Comparison of ENCODE assay signal across 1 fruit fly cellular context in genomic region chr3R:16146632-16147453, dm6.
TF ChIP-seq lines count a peak whose summit lies in the region.

Gene Mic26-27 (minus strand): TSS chr3R:16146855.
Gene CG5916 (plus strand): TSS chr3R:16147029.

TF ChIP-seq in whole organism, embryonic, 481 proteins besides CTCF, POLR2A, EP300 and RAD21 (continued from another document and continues in another):
- TF ChIP-seq Nf-YB (GFP tag; optimal IDR thresholded peaks at IDR 0.05; lab: Kevin White, UChicago) (no peak), Deaf1 (tag; optimal IDR thresholded peaks at IDR 0.05; lab: Kevin White, UChicago) (peak; percentile 16), CG18619 (GFP tag; optimal IDR thresholded peaks at IDR 0.05; lab: Kevin White, UChicago) (peak; percentile 75), CG13894 (tag; optimal IDR thresholded peaks at IDR 0.05; lab: Kevin White, UChicago) (no peak), CG10431 (GFP tag; optimal IDR thresholded peaks at IDR 0.05; lab: Kevin White, UChicago) (no peak), PHDP (tag; optimal IDR thresholded peaks at IDR 0.05; lab: Kevin White, UChicago) (peak; percentile 80), Trl (optimal IDR thresholded peaks at IDR 0.05; lab: Kevin White, UChicago) (peak in 1 of 2 experiments; percentile 0), Trl (GFP tag; optimal IDR thresholded peaks at IDR 0.05; lab: Kevin White, UChicago) (peak; percentile 85), zfh2 (GFP tag; optimal IDR thresholded peaks at IDR 0.05; lab: Kevin White, UChicago) (peak; percentile 88), CG18764 (GFP tag; optimal IDR thresholded peaks at IDR 0.05; lab: Kevin White, UChicago) (peak; percentile 99), Rx (GFP tag; IDR thresholded peaks at IDR 0.05; lab: Robert Waterston, UW) (peak; percentile 69), Sry-δ (GFP tag; optimal IDR thresholded peaks at IDR 0.05; lab: Kevin White, UChicago) (peak; percentile 94), lbe (GFP tag; optimal IDR thresholded peaks at IDR 0.05; lab: Kevin White, UChicago) (peak; percentile 64), CG31224 (GFP tag; IDR thresholded peaks at IDR 0.05; lab: Robert Waterston, UW) (peak; percentile 51), CG4820 (GFP tag; optimal IDR thresholded peaks at IDR 0.05; lab: Kevin White, UChicago) (peak; percentile 79), sob (GFP tag; IDR thresholded peaks at IDR 0.05; lab: Robert Waterston, UW) (peak; percentile 91), exex (tag; optimal IDR thresholded peaks at IDR 0.05; lab: Kevin White, UChicago) (peak; percentile 23), CG7839 (tag; optimal IDR thresholded peaks at IDR 0.05; lab: Kevin White, UChicago) (peak; percentile 58), E2f2 (GFP tag; IDR thresholded peaks at IDR 0.05; lab: Robert Waterston, UW) (no peak), Ada2b (GFP tag; IDR thresholded peaks at IDR 0.05; lab: Robert Waterston, UW) (peak; percentile 83), CG12769 (tag; optimal IDR thresholded peaks at IDR 0.05; lab: Kevin White, UChicago) (no peak), ttk (GFP tag; IDR thresholded peaks at IDR 0.05; lab: Robert Waterston, UW) (peak; percentile 77), Meics (GFP tag; optimal IDR thresholded peaks at IDR 0.05; lab: Kevin White, UChicago) (peak; percentile 63), Kr (GFP tag; optimal IDR thresholded peaks at IDR 0.05; lab: Kevin White, UChicago) (no peak), da (GFP tag; optimal IDR thresholded peaks at IDR 0.05; lab: Kevin White, UChicago) (peak; percentile 90), CG10366 (GFP tag; IDR thresholded peaks at IDR 0.05; lab: Robert Waterston, UW) (peak; percentile 89), HHEX (GFP tag; optimal IDR thresholded peaks at IDR 0.05; lab: Kevin White, UChicago) (no peak), abd-A (tag; optimal IDR thresholded peaks at IDR 0.05; lab: Kevin White, UChicago) (no peak), Camta (GFP tag; optimal IDR thresholded peaks at IDR 0.05; lab: Kevin White, UChicago) (peak; percentile 85), D19B (GFP tag; optimal IDR thresholded peaks at IDR 0.05; lab: Kevin White, UChicago) (no peak), Adf1 (GFP tag; IDR thresholded peaks at IDR 0.05; lab: Robert Waterston, UW) (peak; percentile 61), slp2 (GFP tag; optimal IDR thresholded peaks at IDR 0.05; lab: Kevin White, UChicago) (peak; percentile 69), dan (GFP tag; IDR thresholded peaks at IDR 0.05; lab: Robert Waterston, UW) (peak; percentile 62; the same call in 1 of the 2 replicates), CG42726 (GFP tag; IDR thresholded peaks at IDR 0.05; lab: Robert Waterston, UW; ENCODE audit: partially characterized antibody) (peak; percentile 96), H2.0 (GFP tag; IDR thresholded peaks at IDR 0.05; lab: Robert Waterston, UW) (peak; percentile 81), kah (GFP tag; optimal IDR thresholded peaks at IDR 0.05; lab: Kevin White, UChicago) (no peak), Atf6 (GFP tag; IDR thresholded peaks at IDR 0.05; lab: Robert Waterston, UW) (peak; percentile 78; the same call in 1 of the 2 replicates), shn (GFP tag; optimal IDR thresholded peaks at IDR 0.05; lab: Kevin White, UChicago) (peak; percentile 94), ewg (GFP tag; optimal IDR thresholded peaks at IDR 0.05; lab: Kevin White, UChicago) (peak; percentile 79), CG14014 (GFP tag; IDR thresholded peaks at IDR 0.05; lab: Robert Waterston, UW) (peak; percentile 35; the same call in 1 of the 2 replicates), CG7745 (tag; optimal IDR thresholded peaks at IDR 0.05; lab: Kevin White, UChicago) (no peak), crp (GFP tag; optimal IDR thresholded peaks at IDR 0.05; lab: Kevin White, UChicago) (peak; percentile 75 to 91), CG4617 (GFP tag; optimal IDR thresholded peaks at IDR 0.05; lab: Kevin White, UChicago; ENCODE audit: borderline replicate concordance) (peak; percentile 84), phol (tag; optimal IDR thresholded peaks at IDR 0.05; lab: Kevin White, UChicago) (peak; percentile 97), grn (GFP tag; optimal IDR thresholded peaks at IDR 0.05; lab: Kevin White, UChicago) (peak; percentile 25), ci (GFP tag; IDR thresholded peaks at IDR 0.05; lab: Robert Waterston, UW) (peak; percentile 91), CG2202 (tag; optimal IDR thresholded peaks at IDR 0.05; lab: Kevin White, UChicago) (no peak), nerfin-2 (GFP tag; IDR thresholded peaks at IDR 0.05; lab: Robert Waterston, UW; ENCODE audit: partially characterized antibody) (peak; percentile 100), Awh (GFP tag; IDR thresholded peaks at IDR 0.05; lab: Robert Waterston, UW) (no peak), CG10321 (GFP tag; IDR thresholded peaks at IDR 0.05; lab: Robert Waterston, UW) (no peak), bab2 (GFP tag; optimal IDR thresholded peaks at IDR 0.05; lab: Kevin White, UChicago) (peak; percentile 73), vfl (GFP tag; optimal IDR thresholded peaks at IDR 0.05; lab: Kevin White, UChicago) (peak; percentile 64), CG9727 (GFP tag; optimal IDR thresholded peaks at IDR 0.05; lab: Kevin White, UChicago) (peak; percentile 93), Optix (GFP tag; IDR thresholded peaks at IDR 0.05; lab: Robert Waterston, UW) (peak; percentile 89), CG17186 (GFP tag; optimal IDR thresholded peaks at IDR 0.05; lab: Kevin White, UChicago) (peak; percentile 84), sd (tag; optimal IDR thresholded peaks at IDR 0.05; lab: Kevin White, UChicago) (peak; percentile 52), Hsf (GFP tag; optimal IDR thresholded peaks at IDR 0.05; lab: Kevin White, UChicago) (peak; percentile 95), CG3065 (GFP tag; optimal IDR thresholded peaks at IDR 0.05; lab: Kevin White, UChicago) (no peak), Doc3 (GFP tag; IDR thresholded peaks at IDR 0.05; lab: Robert Waterston, UW; ENCODE audit: partially characterized antibody) (peak; percentile 100), H15 (GFP tag; IDR thresholded peaks at IDR 0.05; lab: Robert Waterston, UW) (peak; percentile 92), z (GFP tag; IDR thresholded peaks at IDR 0.05; lab: Robert Waterston, UW) (no peak), dm (GFP tag; optimal IDR thresholded peaks at IDR 0.05; lab: Kevin White, UChicago) (peak; percentile 95), CG16813 (GFP tag; IDR thresholded peaks at IDR 0.05; lab: Robert Waterston, UW; ENCODE audit: partially characterized antibody) (peak; percentile 100), tll (GFP tag; optimal IDR thresholded peaks at IDR 0.05; lab: Kevin White, UChicago) (peak; percentile 7 to 92), CG6765 (GFP tag; optimal IDR thresholded peaks at IDR 0.05; lab: Kevin White, UChicago) (no peak), Hmr (GFP tag; optimal IDR thresholded peaks at IDR 0.05; lab: Kevin White, UChicago) (peak; percentile 80), CG3847 (GFP tag; IDR thresholded peaks at IDR 0.05; lab: Robert Waterston, UW) (peak; percentile 94), CG12744 (GFP tag; optimal IDR thresholded peaks at IDR 0.05; lab: Kevin White, UChicago) (peak; percentile 62), sima (GFP tag; optimal IDR thresholded peaks at IDR 0.05; lab: Kevin White, UChicago) (peak; percentile 1), CG10654 (GFP tag; optimal IDR thresholded peaks at IDR 0.05; lab: Kevin White, UChicago) (peak; percentile 64), CG11093 (GFP tag; IDR thresholded peaks at IDR 0.05; lab: Robert Waterston, UW) (peak; percentile 67; the same call in 1 of the 3 replicates), Chrac-16 (GFP tag; optimal IDR thresholded peaks at IDR 0.05; lab: Kevin White, UChicago) (peak; percentile 58), CG10959 (GFP tag; IDR thresholded peaks at IDR 0.05; lab: Robert Waterston, UW) (peak; percentile 92), kay (GFP tag; optimal IDR thresholded peaks at IDR 0.05; lab: Kevin White, UChicago) (peak; percentile 91), gt (GFP tag; IDR thresholded peaks at IDR 0.05; lab: Robert Waterston, UW) (peak; percentile 83), CG6689 (GFP tag; IDR thresholded peaks at IDR 0.05; lab: Robert Waterston, UW) (peak; percentile 64; the same call in 1 of the 2 replicates), jigr1 (GFP tag; IDR thresholded peaks at IDR 0.05; lab: Robert Waterston, UW) (peak; percentile 69; the same call in 2 of the 3 replicates), Hmx (GFP tag; optimal IDR thresholded peaks at IDR 0.05; lab: Kevin White, UChicago) (no peak), onecut (GFP tag; IDR thresholded peaks at IDR 0.05; lab: Robert Waterston, UW) (peak; percentile 83), Blimp-1 (GFP tag; optimal IDR thresholded peaks at IDR 0.05; lab: Kevin White, UChicago) (peak; percentile 85), Hey (tag; optimal IDR thresholded peaks at IDR 0.05; lab: Kevin White, UChicago) (peak; percentile 8), CG10462 (GFP tag; optimal IDR thresholded peaks at IDR 0.05; lab: Kevin White, UChicago) (peak; percentile 11), CG14860 (GFP tag; IDR thresholded peaks at IDR 0.05; lab: Robert Waterston, UW; ENCODE audit: partially characterized antibody) (peak; percentile 100), Xbp1 (GFP tag; optimal IDR thresholded peaks at IDR 0.05; lab: Kevin White, UChicago) (peak; percentile 91), MESR4 (GFP tag; optimal IDR thresholded peaks at IDR 0.05; lab: Kevin White, UChicago) (peak; percentile 74), Dll (GFP tag; IDR thresholded peaks at IDR 0.05; lab: Robert Waterston, UW; ENCODE audit: partially characterized antibody) (peak; percentile 100), Lim3 (GFP tag; IDR thresholded peaks at IDR 0.05; lab: Robert Waterston, UW) (0 out of 2 replicates have a peak, but pooled peaks have one; percentile 36), salm (tag; optimal IDR thresholded peaks at IDR 0.05; lab: Kevin White, UChicago) (no peak), CG2116 (GFP tag; optimal IDR thresholded peaks at IDR 0.05; lab: Kevin White, UChicago) (peak; percentile 68), ac (GFP tag; optimal IDR thresholded peaks at IDR 0.05; lab: Kevin White, UChicago) (no peak), jumu (GFP tag; optimal IDR thresholded peaks at IDR 0.05; lab: Kevin White, UChicago) (peak; percentile 80), CG3838 (GFP tag; optimal IDR thresholded peaks at IDR 0.05; lab: Kevin White, UChicago) (peak; percentile 42), danr (GFP tag; IDR thresholded peaks at IDR 0.05; lab: Robert Waterston, UW) (peak; percentile 55; the same call in 1 of the 2 replicates), CG15601 (tag; optimal IDR thresholded peaks at IDR 0.05; lab: Kevin White, UChicago) (peak; percentile 71), CG31365 (tag; optimal IDR thresholded peaks at IDR 0.05; lab: Kevin White, UChicago) (peak; percentile 80), maf-S (GFP tag; optimal IDR thresholded peaks at IDR 0.05; lab: Kevin White, UChicago) (peak; percentile 61), Dbx (GFP tag; IDR thresholded peaks at IDR 0.05; lab: Robert Waterston, UW) (peak; percentile 93), ERR (GFP tag; optimal IDR thresholded peaks at IDR 0.05; lab: Kevin White, UChicago) (peak; percentile 39), gsb-n (tag; optimal IDR thresholded peaks at IDR 0.05; lab: Kevin White, UChicago) (peak; percentile 65), CG10979 (tag; optimal IDR thresholded peaks at IDR 0.05; lab: Kevin White, UChicago) (peak; percentile 93), D (optimal IDR thresholded peaks at IDR 0.05; lab: Kevin White, UChicago) (peak; percentile 11), D (GFP tag; optimal IDR thresholded peaks at IDR 0.05; lab: Kevin White, UChicago) (peak; percentile 23), CG13296 (GFP tag; optimal IDR thresholded peaks at IDR 0.05; lab: Kevin White, UChicago) (no peak), tio (GFP tag; optimal IDR thresholded peaks at IDR 0.05; lab: Kevin White, UChicago) (peak; percentile 70), CG4360 (GFP tag; IDR thresholded peaks at IDR 0.05; lab: Robert Waterston, UW) (no peak), NC2β (GFP tag; optimal IDR thresholded peaks at IDR 0.05; lab: Kevin White, UChicago) (peak; percentile 85), CG15011 (GFP tag; optimal IDR thresholded peaks at IDR 0.05; lab: Kevin White, UChicago) (no peak), Neu2 (GFP tag; optimal IDR thresholded peaks at IDR 0.05; lab: Kevin White, UChicago; ENCODE audit: borderline replicate concordance) (peak; percentile 42), Bdp1 (GFP tag; optimal IDR thresholded peaks at IDR 0.05; lab: Kevin White, UChicago) (peak; percentile 75), org-1 (GFP tag; optimal IDR thresholded peaks at IDR 0.05; lab: Kevin White, UChicago) (peak; percentile 14), CG12942 (GFP tag; optimal IDR thresholded peaks at IDR 0.05; lab: Kevin White, UChicago) (peak; percentile 84), Bgb (GFP tag; IDR thresholded peaks at IDR 0.05; lab: Robert Waterston, UW; ENCODE audit: partially characterized antibody) (peak; percentile 99), CG7271 (tag; optimal IDR thresholded peaks at IDR 0.05; lab: Kevin White, UChicago) (no peak), CG31388 (GFP tag; optimal IDR thresholded peaks at IDR 0.05; lab: Kevin White, UChicago) (no peak), YL-1 (GFP tag; optimal IDR thresholded peaks at IDR 0.05; lab: Kevin White, UChicago) (peak; percentile 79), Abd-B (GFP tag; optimal IDR thresholded peaks at IDR 0.05; lab: Kevin White, UChicago) (peak; percentile 88), ken (GFP tag; IDR thresholded peaks at IDR 0.05; lab: Robert Waterston, UW) (peak; percentile 95), stwl (tag; optimal IDR thresholded peaks at IDR 0.05; lab: Kevin White, UChicago) (peak; percentile 81), mirr (GFP tag; optimal IDR thresholded peaks at IDR 0.05; lab: Kevin White, UChicago) (peak; percentile 65), gcm2 (GFP tag; optimal IDR thresholded peaks at IDR 0.05; lab: Kevin White, UChicago) (peak; percentile 25), dmrt99B (tag; optimal IDR thresholded peaks at IDR 0.05; lab: Kevin White, UChicago) (no peak), CG12299 (tag; optimal IDR thresholded peaks at IDR 0.05; lab: Kevin White, UChicago) (no peak), pnt (GFP tag; optimal IDR thresholded peaks at IDR 0.05; lab: Kevin White, UChicago) (peak; percentile 83), cwo (GFP tag; optimal IDR thresholded peaks at IDR 0.05; lab: Kevin White, UChicago) (peak; percentile 82), luna (GFP tag; optimal IDR thresholded peaks at IDR 0.05; lab: Kevin White, UChicago) (peak; percentile 33), CG9876 (GFP tag; optimal IDR thresholded peaks at IDR 0.05; lab: Kevin White, UChicago) (peak; percentile 96), HmgZ (tag; optimal IDR thresholded peaks at IDR 0.05; lab: Kevin White, UChicago) (peak; percentile 83), cg (GFP tag; optimal IDR thresholded peaks at IDR 0.05; lab: Kevin White, UChicago) (no peak), seq (GFP tag; IDR thresholded peaks at IDR 0.05; lab: Robert Waterston, UW) (no peak; the same call in 1 of the 2 replicates), Dip2 (GFP tag; IDR thresholded peaks at IDR 0.05; lab: Robert Waterston, UW) (0 out of 2 replicates have a peak, but pooled peaks have one; percentile 14)
